Worm (Caenorhabditis elegans) whole organism, L1 larva: Measurements from ENCODE around the gene ZK550.2.

Source experiments
- C04F5.9 ChIP-seq: sonication (generic microtip); optimal IDR thresholded peaks from 2 replicates; lab custom pipeline; 2016; ENCODE audit warnings: missing genetic modification characterization, missing compliant biosample characterization
- C16A3.4 ChIP-seq: fragments of 150-350 bp; optimal IDR thresholded peaks from 2 replicates; lab custom pipeline; 2014; ENCODE audit warnings: missing biosample characterization, missing genetic modification characterization
- F16B12.6 ChIP-seq: fragments of 150-350 bp; optimal IDR thresholded peaks from 2 replicates; lab custom pipeline; 2014; ENCODE audit warnings: missing biosample characterization, missing genetic modification characterization
- Y116A8C.19 ChIP-seq: sonication (generic microtip); optimal IDR thresholded peaks from 2 replicates; lab custom pipeline; 2016; ENCODE audit warnings: missing compliant biosample characterization, missing genetic modification characterization, borderline replicate concordance
- aha-1 ChIP-seq: fragments of 150-350 bp; optimal IDR thresholded peaks from 2 replicates; lab custom pipeline; 2014; ENCODE audit warnings: missing biosample characterization, missing genetic modification characterization
- ama-1 ChIP-seq: fragments of 150-350 bp; optimal IDR thresholded peaks from 2 replicates; lab custom pipeline; 2014
- ceh-88 ChIP-seq: fragments of 200-800 bp; sonication (Bioruptor generic); IDR thresholded peaks from 2 replicates; pipeline ENCODE4 v1.3.6; 2022; ENCODE audit warnings: missing genetic modification characterization, missing compliant biosample characterization
- dsc-1 ChIP-seq: sonication (generic microtip); optimal IDR thresholded peaks from 2 replicates; lab custom pipeline; 2016; ENCODE audit warnings: mild to moderate bottlenecking, missing genetic modification characterization, missing compliant biosample characterization
- efl-1 ChIP-seq, 4 experiments: fragments of 150-350 bp; optimal IDR thresholded peaks in 3 of 4; peaks in 1 of 4; 1 replicate in 1 of 4; 2 replicates in 3 of 4; lab custom pipeline; 2014; ENCODE audit warnings: missing biosample characterization in 2 of 4, missing genetic modification characterization in 2 of 4, missing genetic modification reagents in 2 of 4
- efl-3 ChIP-seq: fragments of 200-800 bp; sonication (Bioruptor generic); optimal IDR thresholded peaks from 2 replicates; lab custom pipeline; 2018; ENCODE audit warnings: mild to moderate bottlenecking, missing genetic modification characterization, missing compliant biosample characterization
- fkh-10 ChIP-seq: sonication (generic microtip); optimal IDR thresholded peaks from 2 replicates; lab custom pipeline; 2017; ENCODE audit warnings: missing biosample characterization, missing genetic modification reagents, missing genetic modification characterization
- fkh-8 ChIP-seq: sonication (generic microtip); optimal IDR thresholded peaks from 2 replicates; lab custom pipeline; 2016; ENCODE audit warnings: mild to moderate bottlenecking, missing genetic modification characterization, missing compliant biosample characterization
- fos-1 ChIP-seq: fragments of 150-350 bp; optimal IDR thresholded peaks from 2 replicates; lab custom pipeline; 2014; ENCODE audit warnings: missing biosample characterization, missing genetic modification characterization
- grh-1 ChIP-seq: fragments of 200-800 bp; sonication (Bioruptor generic); IDR thresholded peaks from 2 replicates; pipeline ENCODE4 v1.3.6; 2022; ENCODE audit warnings: missing genetic modification reagents, missing genetic modification characterization, missing compliant biosample characterization
- hlh-17 ChIP-seq: fragments of 200-800 bp; sonication (Bioruptor generic); optimal IDR thresholded peaks from 2 replicates; lab custom pipeline; 2018; ENCODE audit warnings: missing genetic modification characterization, mild to moderate bottlenecking, missing compliant biosample characterization, moderate library complexity, borderline replicate concordance
- hlh-4 ChIP-seq: sonication (generic microtip); optimal IDR thresholded peaks from 2 replicates; lab custom pipeline; 2016; ENCODE audit warnings: mild to moderate bottlenecking, missing genetic modification characterization, missing compliant biosample characterization
- jun-1 ChIP-seq: fragments of 150-350 bp; optimal IDR thresholded peaks from 2 replicates; lab custom pipeline; 2014; ENCODE audit warnings: missing biosample characterization, missing genetic modification reagents, missing genetic modification characterization
- lin-14 ChIP-seq: fragments of 200-800 bp; sonication (Bioruptor generic); optimal IDR thresholded peaks from 2 replicates; lab custom pipeline; 2018; ENCODE audit warnings: mild to moderate bottlenecking, missing genetic modification characterization, moderate library complexity, missing compliant biosample characterization
- lin-15B ChIP-seq: fragments of 150-350 bp; sonication (generic microtip); optimal IDR thresholded peaks from 3 replicates; lab custom pipeline; 2014; ENCODE audit warnings: missing biosample characterization, missing genetic modification characterization
- lir-3 ChIP-seq: sonication (generic microtip); optimal IDR thresholded peaks from 2 replicates; lab custom pipeline; 2016; ENCODE audit warnings: mild to moderate bottlenecking, missing genetic modification characterization, moderate library complexity, missing compliant biosample characterization; ENCODE audit not compliant: poor library complexity
- mdl-1 ChIP-seq, 2 experiments: fragments of 150-350 bp; optimal IDR thresholded peaks; 2 replicates each; lab custom pipeline; 2014 to 2017; ENCODE audit warnings: missing biosample characterization in 2 of 2, missing genetic modification characterization in 2 of 2, inconsistent platforms in 1 of 2
- nhr-12 ChIP-seq: sonication (generic microtip); optimal IDR thresholded peaks from 2 replicates; lab custom pipeline; 2017; ENCODE audit warnings: missing biosample characterization, missing genetic modification characterization
- nhr-47 ChIP-seq: sonication (generic microtip); optimal IDR thresholded peaks from 2 replicates; lab custom pipeline; 2016; ENCODE audit warnings: mild to moderate bottlenecking, missing genetic modification characterization, moderate library complexity, missing compliant biosample characterization
- nhr-77 ChIP-seq: fragments of 150-350 bp; optimal IDR thresholded peaks from 2 replicates; lab custom pipeline; 2014; ENCODE audit warnings: missing biosample characterization, missing genetic modification characterization
- rnt-1 ChIP-seq: sonication (generic microtip); optimal IDR thresholded peaks from 2 replicates; lab custom pipeline; 2016; ENCODE audit warnings: mild to moderate bottlenecking, missing genetic modification characterization, moderate library complexity, missing compliant biosample characterization
- skn-1 ChIP-seq: fragments of 150-350 bp; optimal IDR thresholded peaks from 2 replicates; lab custom pipeline; 2014; ENCODE audit warnings: missing biosample characterization, missing genetic modification characterization
- snpc-4 ChIP-seq: fragments of 150-350 bp; optimal IDR thresholded peaks from 2 replicates; lab custom pipeline; 2014; ENCODE audit warnings: missing biosample characterization, missing genetic modification characterization
- sox-4 ChIP-seq: sonication (generic microtip); optimal IDR thresholded peaks from 2 replicates; lab custom pipeline; 2016; ENCODE audit warnings: missing genetic modification characterization, missing compliant biosample characterization
- swsn-7 ChIP-seq: sonication (generic microtip); optimal IDR thresholded peaks from 2 replicates; lab custom pipeline; 2016; ENCODE audit warnings: missing genetic modification characterization, missing compliant biosample characterization
- tbx-2 ChIP-seq: sonication (generic microtip); optimal IDR thresholded peaks from 2 replicates; lab custom pipeline; 2016; ENCODE audit warnings: missing genetic modification characterization, missing compliant biosample characterization
- tlp-1 ChIP-seq: fragments of 150-350 bp; optimal IDR thresholded peaks from 2 replicates; lab custom pipeline; 2014; ENCODE audit warnings: missing biosample characterization, missing genetic modification characterization
- unc-30 ChIP-seq: sonication (generic microtip); optimal IDR thresholded peaks from 2 replicates; lab custom pipeline; 2017; ENCODE audit warnings: missing biosample characterization, missing genetic modification characterization
- vab-15 ChIP-seq: sonication (generic microtip); optimal IDR thresholded peaks from 2 replicates; lab custom pipeline; 2017; ENCODE audit warnings: missing genotype, mild to moderate bottlenecking, missing genetic modification characterization, missing compliant biosample characterization
- zip-4 ChIP-seq: fragments of 200-800 bp; sonication (Bioruptor generic); optimal IDR thresholded peaks from 2 replicates; lab custom pipeline; 2018; ENCODE audit warnings: mild to moderate bottlenecking, missing genetic modification characterization, moderate library complexity, missing compliant biosample characterization

ZK550.2 gene

ce11 chrIV:17253435-17253834 is 8.1 kb downstream of the ZK550.2 start:
- TF ChIP-seq fkh-10 (GFP tag; lab: Kevin White, UChicago): no peak
- no peak for TF ChIP-seq dsc-1 (tag; lab: Kevin White, UChicago)
- no peak for TF ChIP-seq lin-14
- TF ChIP-seq jun-1 (tag; lab: Kevin White, UChicago): no peak
- no peak for TF ChIP-seq vab-15 (tag; lab: Kevin White, UChicago)
- TF ChIP-seq ceh-88 (GFP tag; lab: Robert Waterston, UW): no peak
- TF ChIP-seq Y116A8C.19 (tag; lab: Kevin White, UChicago): no peak
- no peak for TF ChIP-seq tlp-1
- no peak for TF ChIP-seq swsn-7 (tag; lab: Kevin White, UChicago)
- no peak for TF ChIP-seq mdl-1 (tag; optimal IDR thresholded peaks at IDR 0.05; lab: Kevin White, UChicago)
- no peak for TF ChIP-seq F16B12.6
- no peak for TF ChIP-seq C04F5.9 (tag; lab: Kevin White, UChicago)

DNA sequence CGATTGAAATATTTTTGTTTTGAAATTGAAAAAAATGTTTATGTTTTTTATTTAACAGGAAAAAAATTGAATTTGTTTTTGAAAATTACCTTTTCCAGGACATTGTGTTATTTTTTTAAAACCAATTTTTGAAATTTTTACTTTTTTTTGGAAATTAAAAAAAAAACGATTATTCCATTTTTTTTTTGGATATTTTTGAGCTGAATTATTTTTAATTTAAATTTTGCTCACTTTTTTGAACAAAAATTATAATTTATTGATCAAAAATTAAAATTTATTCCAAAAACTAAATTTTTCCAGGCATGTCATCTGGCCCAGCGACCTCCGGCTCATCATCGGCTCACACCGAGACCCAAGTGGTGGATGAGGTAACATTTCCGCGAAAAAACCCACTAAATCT is 9.6 kb downstream of the ZK550.2 start, which contains the start of gene gtf-2E1:
TSS of gene gtf-2E1 (plus strand) at position 301 of the 400 bp plus-strand sequence.
- no peak for TF ChIP-seq rnt-1 (tag; lab: Kevin White, UChicago)
- TF ChIP-seq lin-15B: no peak
- TF ChIP-seq tlp-1: no peak
- TF ChIP-seq hlh-4 (tag; lab: Kevin White, UChicago): no peak
- TF ChIP-seq fkh-10 (GFP tag; lab: Kevin White, UChicago): no peak
- no peak for TF ChIP-seq ama-1 (lab: Kevin White, UChicago)
- no peak for TF ChIP-seq hlh-17 (GFP tag; lab: Kevin White, UChicago)
- no peak for TF ChIP-seq C16A3.4 (tag; lab: Kevin White, UChicago)
- TF ChIP-seq tbx-2: no peak
- no peak for TF ChIP-seq nhr-12
- TF ChIP-seq nhr-47 (tag; lab: Kevin White, UChicago): no peak
- TF ChIP-seq F16B12.6: no peak
- TF ChIP-seq swsn-7 (tag; lab: Kevin White, UChicago): no peak
- no peak for TF ChIP-seq fos-1 (tag; lab: Kevin White, UChicago)
- TF ChIP-seq zip-4 (GFP tag; lab: Kevin White, UChicago): no peak
- TF ChIP-seq sox-4: no peak

DNA sequence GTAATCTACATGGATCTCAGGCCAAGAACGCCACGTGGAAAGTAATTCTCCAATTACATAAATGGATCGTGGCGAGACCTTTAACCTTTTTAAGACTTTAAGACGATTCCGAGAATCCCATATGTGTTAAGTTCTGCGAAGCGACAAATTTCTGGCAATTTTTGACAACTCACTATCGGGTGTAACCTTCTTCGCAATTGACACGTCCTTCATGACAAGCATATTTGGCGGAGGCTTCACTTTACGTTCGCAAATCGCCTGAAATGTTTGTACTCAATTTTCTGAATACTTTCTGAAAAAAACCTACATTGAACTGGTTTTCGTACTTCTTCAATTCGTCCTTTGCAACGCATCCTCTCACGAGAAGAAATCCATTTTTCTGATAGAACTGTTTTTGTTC is 13.4 kb downstream of the ZK550.2 start:
- TF ChIP-seq efl-1 (optimal IDR thresholded peaks at IDR 0.05; lab: Kevin White, UChicago) (no peak), efl-1 (GFP tag; optimal IDR thresholded peaks at IDR 0.05 in 1 of 2; lab: Kevin White, UChicago) (peak in 1 of 2 experiments; percentile 50), nhr-77 (tag; lab: Kevin White, UChicago) (no peak), unc-30 (tag; lab: Kevin White, UChicago) (no peak)
- TF ChIP-seq, all 84 proteins: peak for 1

DNA sequence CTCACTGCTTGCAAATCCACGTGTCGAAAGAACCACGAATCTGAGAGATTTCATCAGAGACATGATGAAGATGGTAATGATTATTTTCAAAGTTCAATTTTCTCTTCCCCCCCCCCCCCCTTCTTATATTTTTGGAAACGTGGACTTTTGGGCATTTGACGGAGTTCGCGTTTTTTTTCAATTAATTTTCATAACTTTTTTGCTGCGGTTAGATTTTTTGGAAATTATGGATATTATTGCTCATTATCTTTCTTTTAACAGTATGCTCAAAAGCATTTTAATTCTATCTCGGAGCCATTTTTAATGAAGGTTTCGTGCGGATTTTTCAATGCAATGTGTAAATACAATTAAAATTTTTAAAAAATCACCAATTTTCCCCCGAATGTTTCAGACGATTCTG is 13.9 kb downstream of the ZK550.2 start, which contains the start of gene phyh-1:
TSS of gene phyh-1 (minus strand) at position 101 of the 400 bp plus-strand sequence.
- TF ChIP-seq snpc-4 (tag; lab: Kevin White, UChicago) (no peak), aha-1 (tag; lab: Kevin White, UChicago) (no peak), fkh-8 (no peak)
- TF ChIP-seq, all 84 proteins: peak for 0

DNA sequence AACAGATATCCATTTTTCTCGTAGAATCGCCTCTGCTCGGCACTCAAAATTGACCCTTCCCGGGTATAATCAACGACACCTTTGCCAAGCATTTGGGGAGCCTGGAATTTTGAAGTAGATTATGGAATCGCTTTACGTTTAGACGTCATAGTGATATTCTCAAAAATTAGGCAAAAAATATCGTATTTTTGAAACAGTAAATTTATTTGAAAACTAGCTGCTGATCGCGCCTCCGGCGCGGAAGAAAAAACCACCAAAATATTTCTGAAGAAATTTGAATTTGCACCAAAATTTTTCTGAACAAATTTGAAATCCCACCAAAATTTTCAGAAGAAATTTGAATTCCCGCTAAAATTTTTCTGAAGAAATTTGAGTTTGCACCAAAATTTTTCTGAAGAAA is 17.0 kb downstream of the ZK550.2 start, which contains the start of gene ZK550.6:
TSS of gene ZK550.6 (minus strand) at position 101 of the 400 bp plus-strand sequence.
- no peak for TF ChIP-seq skn-1 (tag; lab: Kevin White, UChicago)
- no peak for TF ChIP-seq hlh-4 (tag; lab: Kevin White, UChicago)
- no peak for TF ChIP-seq sox-4
- TF ChIP-seq efl-3 (GFP tag; lab: Kevin White, UChicago): no peak
- no peak for TF ChIP-seq lir-3 (tag; lab: Kevin White, UChicago)
- TF ChIP-seq efl-1 (optimal IDR thresholded peaks at IDR 0.05; lab: Kevin White, UChicago): no peak
- peak in 1 of 2 experiments; percentile 6 for TF ChIP-seq efl-1 (GFP tag; optimal IDR thresholded peaks at IDR 0.05 in 1 of 2; lab: Kevin White, UChicago)
- TF ChIP-seq fkh-10 (GFP tag; lab: Kevin White, UChicago): no peak
- TF ChIP-seq grh-1 (GFP tag; lab: Robert Waterston, UW): no peak
